Worm (Caenorhabditis elegans): ENCODE results near the gene wht-2.

The wht-2 gene

DNA sequence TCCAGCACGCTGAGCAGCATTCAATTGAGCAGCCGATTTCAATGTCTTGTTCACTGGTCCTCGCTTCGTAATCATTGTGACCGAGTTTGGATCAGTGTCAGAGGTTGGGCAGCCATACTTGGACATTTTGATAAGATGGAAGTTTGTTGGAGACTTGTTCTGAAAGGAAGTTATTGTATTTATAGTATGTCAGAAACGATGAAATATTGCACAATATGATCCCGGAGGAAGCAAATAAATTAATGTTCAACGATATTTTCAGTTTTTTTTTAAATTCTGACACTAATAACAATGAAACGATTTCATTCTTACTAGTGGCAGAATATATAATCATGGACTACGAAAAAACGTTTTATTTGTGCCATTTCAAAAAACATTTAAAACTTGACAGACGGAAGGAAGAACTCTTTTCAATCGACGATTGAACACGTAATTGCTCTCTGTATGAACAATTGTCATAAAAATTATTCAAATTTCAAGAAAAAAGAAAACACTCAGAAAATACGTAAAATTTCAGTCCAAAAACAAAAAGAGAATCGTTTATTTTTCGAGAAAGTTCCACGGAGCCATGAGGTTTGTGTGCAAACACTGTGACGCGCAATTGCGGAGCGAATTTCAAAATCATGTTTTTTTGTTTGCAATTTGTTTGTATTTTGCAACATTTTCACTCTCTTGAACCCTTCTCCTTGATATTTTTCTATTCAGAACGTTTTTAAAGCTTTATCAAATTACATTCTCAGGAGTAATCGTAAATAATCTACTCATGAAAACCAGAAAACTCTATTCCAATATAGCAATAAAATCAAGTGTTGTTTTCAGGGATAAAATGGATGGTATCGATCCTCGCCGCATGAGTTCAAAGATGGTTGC, 10.0 kb downstream of the wht-2 start, which contains the start of the genes mbf-1 and nse-4 (continued):
- no peak for TF ChIP-seq hrde-1 (tag; optimal IDR thresholded peaks at IDR 0.05; ENCODE audit: borderline replicate concordance)
- TF ChIP-seq egl-18 (GFP tag; IDR thresholded peaks at IDR 0.05) = no peak
- no peak for TF ChIP-seq B0019.2 (GFP tag; conservative IDR thresholded peaks at IDR 0.05)
- no peak for TF ChIP-seq aptf-3 (GFP tag; IDR thresholded peaks at IDR 0.05)
- TF ChIP-seq T07F8.4 (tag; optimal IDR thresholded peaks at IDR 0.05) = no peak
- TF ChIP-seq F55B11.4 (tag; optimal IDR thresholded peaks at IDR 0.05; ENCODE audit: borderline replicate concordance, insufficient read depth) = no peak
- TF ChIP-seq zfh-2 (GFP tag; conservative IDR thresholded peaks at IDR 0.05) = no peak
- TF ChIP-seq fkh-3 (tag; optimal IDR thresholded peaks at IDR 0.05) = no peak
- TF ChIP-seq F52B5.7 (tag; optimal IDR thresholded peaks at IDR 0.05) = no peak
- no peak for TF ChIP-seq him-1 (tag; optimal IDR thresholded peaks at IDR 0.05)
- no peak for TF ChIP-seq snpc-1.1 (tag; optimal IDR thresholded peaks at IDR 0.05; ENCODE audit: insufficient read depth)
- peak; percentile 12 for TF ChIP-seq snpc-4 (GFP tag; optimal IDR thresholded peaks at IDR 0.05)
- TF ChIP-seq snpc-4 (tag; optimal IDR thresholded peaks at IDR 0.05) = peak in 3 of 4 experiments; percentile 1 to 42 (median 30)
- no peak for TF ChIP-seq ceh-79 (tag; optimal IDR thresholded peaks at IDR 0.05)
- TF ChIP-seq hlh-26 (GFP tag; conservative IDR thresholded peaks at IDR 0.05) = no peak
- TF ChIP-seq madf-6 (GFP tag; IDR thresholded peaks at IDR 0.05) = 0 out of 2 replicates have a peak, but pooled peaks have one; percentile 33
- peak; percentile 51 for TF ChIP-seq snpc-1.3 (tag; optimal IDR thresholded peaks at IDR 0.05; ENCODE audit: insufficient read depth)
- TF ChIP-seq C17E4.6 (GFP tag; IDR thresholded peaks at IDR 0.05) = no peak
- no peak for TF ChIP-seq tbx-9 (tag; optimal IDR thresholded peaks at IDR 0.05; ENCODE audit: borderline replicate concordance)
- no peak for TF ChIP-seq madf-3 (GFP tag; IDR thresholded peaks at IDR 0.05)
- peak; percentile 61 for TF ChIP-seq dpl-1 (GFP tag; optimal IDR thresholded peaks at IDR 0.05)
- TF ChIP-seq D2030.7 (GFP tag; IDR thresholded peaks at IDR 0.05) = peak; percentile 47
- TF ChIP-seq lir-1 (GFP tag; conservative IDR thresholded peaks at IDR 0.05) = no peak
- no peak for TF ChIP-seq ztf-26 (tag; optimal IDR thresholded peaks at IDR 0.05)
- TF ChIP-seq egl-44 (GFP tag; IDR thresholded peaks at IDR 0.05) = no peak
- TF ChIP-seq attf-6 (GFP tag; IDR thresholded peaks at IDR 0.05) = no peak
- TF ChIP-seq gei-17 (GFP tag; optimal IDR thresholded peaks at IDR 0.05) = no peak
- no peak for TF ChIP-seq K11D2.4 (GFP tag; IDR thresholded peaks at IDR 0.05)
- TF ChIP-seq Y53F4B.3 (GFP tag; IDR thresholded peaks at IDR 0.05) = no peak
- no peak for TF ChIP-seq Y56A3A.18 (GFP tag; IDR thresholded peaks at IDR 0.05)
- no peak for TF ChIP-seq lag-1 (GFP tag; IDR thresholded peaks at IDR 0.05)
- TF ChIP-seq hlh-12 (tag; optimal IDR thresholded peaks at IDR 0.05) = no peak
- no peak for TF ChIP-seq bed-1 (GFP tag; IDR thresholded peaks at IDR 0.05)
- peak; percentile 71; the same call in 1 of the 2 replicates for TF ChIP-seq lin-26 (GFP tag; IDR thresholded peaks at IDR 0.05)
- TF ChIP-seq ama-1 (optimal IDR thresholded peaks at IDR 0.05) = peak; percentile 1
- TF ChIP-seq ama-1 (GFP tag; optimal IDR thresholded peaks at IDR 0.05) = no peak
- TF ChIP-seq lsy-27 (tag; optimal IDR thresholded peaks at IDR 0.05; ENCODE audit: borderline replicate concordance, insufficient read depth) = no peak
- no peak for TF ChIP-seq nhr-90 (tag; optimal IDR thresholded peaks at IDR 0.05)
- TF ChIP-seq tlf-1 (GFP tag; optimal IDR thresholded peaks at IDR 0.05) = no peak
- TF ChIP-seq athp-1 (tag; optimal IDR thresholded peaks at IDR 0.05) = no peak
- no peak for TF ChIP-seq let-526 (GFP tag; IDR thresholded peaks at IDR 0.05)
- no peak for TF ChIP-seq B0261.1 (tag; optimal IDR thresholded peaks at IDR 0.05)
